Worm (Caenorhabditis elegans): ENCODE results near the gene ccm-2.

DNA sequence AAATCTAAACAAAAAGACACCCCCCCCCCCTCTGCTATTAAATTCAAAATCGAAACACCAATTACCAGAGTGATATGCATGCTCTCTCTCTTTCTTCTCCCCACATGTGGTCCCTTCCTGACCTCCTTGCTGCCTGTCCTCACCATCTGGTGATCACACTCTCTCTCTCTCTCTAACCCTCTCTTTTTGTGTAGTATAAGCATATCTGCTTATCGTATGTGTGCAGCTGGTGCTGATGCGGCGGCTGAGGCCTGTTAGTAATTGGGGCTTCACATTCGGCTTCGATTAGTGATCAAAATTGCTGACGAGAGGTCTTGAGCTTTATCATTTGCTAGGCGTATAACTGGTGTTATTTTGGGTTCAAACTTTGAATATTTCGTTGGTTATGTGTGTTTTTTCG is 60.6 kb downstream of the ccm-2 start:
- TF ChIP-seq flt-1 (GFP tag; IDR thresholded peaks at IDR 0.05): 0 out of 2 replicates have a peak, but pooled peaks have one; percentile 50
- no peak for TF ChIP-seq med-1 (GFP tag; optimal IDR thresholded peaks at IDR 0.05; ENCODE audit: insufficient read depth)
- peak; percentile 64 for TF ChIP-seq ztf-29 (GFP tag; IDR thresholded peaks at IDR 0.05)
- no peak for TF ChIP-seq klf-2 (GFP tag; conservative IDR thresholded peaks at IDR 0.05)
- TF ChIP-seq ztf-23 (GFP tag; IDR thresholded peaks at IDR 0.05): no peak

Measured in whole organism, midembryonic.